Worm (Caenorhabditis elegans): ENCODE measurements around the gene Y62H9A.5.

DNA sequence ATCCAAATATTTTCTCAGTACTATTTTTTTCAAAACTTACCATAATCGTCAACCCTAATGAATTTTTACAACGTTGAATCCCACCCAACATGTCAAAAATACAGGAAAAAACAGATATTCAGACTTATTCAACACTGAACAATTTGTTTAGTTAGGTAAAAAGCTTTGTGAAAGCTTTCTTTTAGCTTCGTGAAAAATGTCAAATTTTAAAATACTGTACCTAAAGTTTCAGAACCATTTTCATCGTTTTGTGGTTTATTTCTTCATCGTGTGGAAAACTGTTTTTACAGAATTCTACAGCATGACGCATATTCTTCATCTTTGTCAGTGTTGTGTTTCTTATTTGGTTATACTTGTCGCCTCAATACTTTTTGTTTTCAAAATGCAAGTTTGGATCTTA, 32.1 kb downstream of the Y62H9A.5 start, which contains the start of gene F54F7.14:
- TF ChIP-seq ccch-3 (GFP tag; optimal IDR thresholded peaks at IDR 0.05) (no peak), ztf-25 (GFP tag; IDR thresholded peaks at IDR 0.05) (no peak), repo-1 (tag; optimal IDR thresholded peaks at IDR 0.05) (no peak), dpl-1 (GFP tag; optimal IDR thresholded peaks at IDR 0.05) (no peak)

All from whole organism, young adult.